Fruit fly (Drosophila melanogaster) whole organism, adult: Measurements from ENCODE around the gene Ank.

Experiments
- CG11617 ChIP-seq: fragments of 200-800 bp; sonication (Bioruptor generic); optimal IDR thresholded peaks from 2 replicates; lab custom pipeline; 2017; ENCODE audit warnings: mild to moderate bottlenecking, missing biosample characterization, missing genetic modification reagents, missing genetic modification characterization
- CG12768 ChIP-seq: fragments of 200-800 bp; sonication (Bioruptor generic); optimal IDR thresholded peaks from 2 replicates; lab custom pipeline; 2017; ENCODE audit warnings: missing biosample characterization, missing genetic modification characterization, mild to moderate bottlenecking, moderate library complexity, missing genetic modification reagents
- CG14711 ChIP-seq: fragments of 200-800 bp; sonication (Bioruptor generic); optimal IDR thresholded peaks from 2 replicates; lab custom pipeline; 2018; ENCODE audit warnings: missing biosample characterization, mild to moderate bottlenecking, missing genetic modification characterization, moderate library complexity
- CG1620 ChIP-seq: fragments of 200-800 bp; sonication (Bioruptor generic); optimal IDR thresholded peaks from 2 replicates; lab custom pipeline; 2016; ENCODE audit warnings: missing biosample characterization, missing genetic modification characterization
- CG33017 ChIP-seq: fragments of 200-800 bp; sonication (Bioruptor generic); optimal IDR thresholded peaks from 2 replicates; lab custom pipeline; 2018; ENCODE audit warnings: missing biosample characterization, mild to moderate bottlenecking, missing genetic modification characterization, moderate library complexity
- CG5204 ChIP-seq: fragments of 200-800 bp; sonication (Bioruptor generic); optimal IDR thresholded peaks from 2 replicates; lab custom pipeline; 2016; ENCODE audit warnings: missing biosample characterization, missing genetic modification characterization
- CG7045 ChIP-seq: fragments of 200-800 bp; sonication (Bioruptor generic); optimal IDR thresholded peaks from 2 replicates; lab custom pipeline; 2017; ENCODE audit warnings: missing biosample characterization, mild to moderate bottlenecking, missing genetic modification characterization
- CG7101 ChIP-seq: fragments of 200-800 bp; sonication (Bioruptor generic); optimal IDR thresholded peaks from 2 replicates; lab custom pipeline; 2018; ENCODE audit warnings: missing biosample characterization, mild to moderate bottlenecking, missing genetic modification characterization, moderate library complexity
- Clk ChIP-seq: fragments of 200-800 bp; sonication (Bioruptor generic); optimal IDR thresholded peaks from 2 replicates; lab custom pipeline; 2017; ENCODE audit warnings: missing biosample characterization, missing genetic modification characterization
- Crg-1 ChIP-seq: fragments of 200-800 bp; sonication (Bioruptor generic); optimal IDR thresholded peaks from 2 replicates; lab custom pipeline; 2016; ENCODE audit warnings: missing biosample characterization, missing genetic modification characterization
- Hr96 ChIP-seq: fragments of 200-800 bp; sonication (Bioruptor generic); optimal IDR thresholded peaks from 2 replicates; lab custom pipeline; 2016; ENCODE audit warnings: missing biosample characterization, missing genetic modification characterization
- Mnt ChIP-seq: fragments of 200-800 bp; sonication (Bioruptor generic); optimal IDR thresholded peaks from 2 replicates; lab custom pipeline; 2016; ENCODE audit warnings: missing biosample characterization, mild to moderate bottlenecking, missing genetic modification characterization
- bab1 ChIP-seq: fragments of 200-800 bp; sonication (Bioruptor generic); optimal IDR thresholded peaks from 3 replicates; lab custom pipeline; 2019; ENCODE audit warnings: missing biosample characterization, mild to moderate bottlenecking, missing genetic modification characterization, moderate library complexity
- cic ChIP-seq: fragments of 200-800 bp; sonication (Bioruptor generic); optimal IDR thresholded peaks from 2 replicates; lab custom pipeline; 2017; ENCODE audit warnings: missing biosample characterization, mild to moderate bottlenecking, missing genetic modification characterization, moderate library complexity
- cnc ChIP-seq, 2 experiments: fragments of >200 bp; optimal IDR thresholded peaks; 2 replicates each; lab custom pipeline; 2017
- kay ChIP-seq: fragments of 200-800 bp; sonication (Bioruptor generic); peaks from one replicate; lab custom pipeline; 2016; ENCODE audit warnings: missing biosample characterization, missing genetic modification characterization, borderline replicate concordance
- ovo ChIP-seq: fragments of 200-800 bp; sonication (Bioruptor generic); optimal IDR thresholded peaks from 2 replicates; lab custom pipeline; 2016; ENCODE audit warnings: missing biosample characterization, missing genetic modification characterization
- pad ChIP-seq: fragments of 200-800 bp; sonication (Bioruptor generic); optimal IDR thresholded peaks from 3 replicates; lab custom pipeline; 2017; ENCODE audit warnings: missing biosample characterization, missing genetic modification characterization, mild to moderate bottlenecking, moderate library complexity, missing genetic modification reagents
- tj ChIP-seq: fragments of 200-800 bp; sonication (Bioruptor generic); optimal IDR thresholded peaks from 3 replicates; lab custom pipeline; 2017; ENCODE audit warnings: missing biosample characterization, mild to moderate bottlenecking, missing genetic modification characterization, moderate library complexity
- toe ChIP-seq: fragments of 200-800 bp; sonication (Bioruptor generic); optimal IDR thresholded peaks from 2 replicates; lab custom pipeline; 2016; ENCODE audit warnings: missing biosample characterization, missing genetic modification characterization

The Ank gene

dm6 chr4:68949-69742 lies 60.5 kb downstream of the Ank start, which contains the start of gene pan:
pan (plus strand) TSS chr4:69326.
- peak; percentile 67 for TF ChIP-seq cic (GFP tag; lab: Kevin White, UChicago)
- TF ChIP-seq CG14711 (tag; lab: Kevin White, UChicago) = peak; percentile 12
- TF ChIP-seq tj (GFP tag; lab: Kevin White, UChicago) = peak; percentile 8
- TF ChIP-seq CG11617 (GFP tag; lab: Kevin White, UChicago) = peak; percentile 11
- peak; percentile 55 for TF ChIP-seq Mnt
- TF ChIP-seq Crg-1 = no peak
- peak; percentile 89 for TF ChIP-seq kay (GFP tag; lab: Kevin White, UChicago)
- no peak for TF ChIP-seq Clk (GFP tag; lab: Kevin White, UChicago)

- TF ChIP-seq toe (no peak), CG14711 (tag; lab: Kevin White, UChicago) (no peak), CG12768 (GFP tag; lab: Kevin White, UChicago) (no peak), CG5204 (GFP tag; lab: Kevin White, UChicago) (no peak), CG1620 (GFP tag; lab: Kevin White, UChicago) (peak; percentile 3), tj (GFP tag; lab: Kevin White, UChicago) (no peak), pad (GFP tag; lab: Kevin White, UChicago) (no peak), ovo (GFP tag; lab: Kevin White, UChicago) (peak; percentile 56), Mnt (no peak), Clk (GFP tag; lab: Kevin White, UChicago) (no peak), kay (GFP tag; lab: Kevin White, UChicago) (peak; percentile 64), cnc (optimal IDR thresholded peaks at IDR 0.05; lab: Kevin White, UChicago) (no peak), CG7101 (no peak), cic (GFP tag; lab: Kevin White, UChicago) (no peak), CG11617 (GFP tag; lab: Kevin White, UChicago) (no peak), CG33017 (no peak)
Measured at dm6 chr4:68184-68948, 61.3 kb downstream of the Ank start.

- TF ChIP-seq CG5204 (GFP tag; lab: Kevin White, UChicago) (peak; percentile 80), CG14711 (tag; lab: Kevin White, UChicago) (peak; percentile 58), cic (GFP tag; lab: Kevin White, UChicago) (peak; percentile 57), Clk (GFP tag; lab: Kevin White, UChicago) (peak; percentile 84), tj (GFP tag; lab: Kevin White, UChicago) (peak; percentile 42), ovo (GFP tag; lab: Kevin White, UChicago) (peak; percentile 91), bab1 (peak; percentile 85), CG7045 (GFP tag; lab: Kevin White, UChicago) (peak; percentile 81), CG11617 (GFP tag; lab: Kevin White, UChicago) (peak; percentile 77), pad (GFP tag; lab: Kevin White, UChicago) (peak; percentile 75), toe (peak; percentile 89), Crg-1 (peak; percentile 86), CG1620 (GFP tag; lab: Kevin White, UChicago) (peak; percentile 92), CG33017 (peak; percentile 77), Hr96 (no peak), CG7101 (peak; percentile 86), Mnt (peak; percentile 84), cnc (optimal IDR thresholded peaks at IDR 0.05; lab: Kevin White, UChicago) (no peak), kay (GFP tag; lab: Kevin White, UChicago) (no peak), CG12768 (GFP tag; lab: Kevin White, UChicago) (peak; percentile 76)
Measured at dm6 chr4:67063-67684, 62.5 kb downstream of the Ank start, which contains the start of gene RpS3A. RpS3A (minus strand) TSS chr4:67207.
